Fruit fly (Drosophila melanogaster) whole organism, adult: ENCODE results near the gene gammaTub37C.

Source experiments
- CG11617 ChIP-seq: fragments of 200-800 bp; sonication (Bioruptor generic); optimal IDR thresholded peaks from 2 replicates; lab custom pipeline; 2017; ENCODE audit warnings: mild to moderate bottlenecking, missing biosample characterization, missing genetic modification reagents, missing genetic modification characterization
- CG33017 ChIP-seq: fragments of 200-800 bp; sonication (Bioruptor generic); optimal IDR thresholded peaks from 2 replicates; lab custom pipeline; 2018; ENCODE audit warnings: missing biosample characterization, mild to moderate bottlenecking, missing genetic modification characterization, moderate library complexity
- CG5204 ChIP-seq: fragments of 200-800 bp; sonication (Bioruptor generic); optimal IDR thresholded peaks from 2 replicates; lab custom pipeline; 2016; ENCODE audit warnings: missing biosample characterization, missing genetic modification characterization
- CG7045 ChIP-seq: fragments of 200-800 bp; sonication (Bioruptor generic); optimal IDR thresholded peaks from 2 replicates; lab custom pipeline; 2017; ENCODE audit warnings: missing biosample characterization, mild to moderate bottlenecking, missing genetic modification characterization
- CG7101 ChIP-seq: fragments of 200-800 bp; sonication (Bioruptor generic); optimal IDR thresholded peaks from 2 replicates; lab custom pipeline; 2018; ENCODE audit warnings: missing biosample characterization, mild to moderate bottlenecking, missing genetic modification characterization, moderate library complexity
- Clk ChIP-seq: fragments of 200-800 bp; sonication (Bioruptor generic); optimal IDR thresholded peaks from 2 replicates; lab custom pipeline; 2017; ENCODE audit warnings: missing biosample characterization, missing genetic modification characterization
- Crg-1 ChIP-seq: fragments of 200-800 bp; sonication (Bioruptor generic); optimal IDR thresholded peaks from 2 replicates; lab custom pipeline; 2016; ENCODE audit warnings: missing biosample characterization, missing genetic modification characterization
- Hr96 ChIP-seq: fragments of 200-800 bp; sonication (Bioruptor generic); optimal IDR thresholded peaks from 2 replicates; lab custom pipeline; 2016; ENCODE audit warnings: missing biosample characterization, missing genetic modification characterization
- bab1 ChIP-seq: fragments of 200-800 bp; sonication (Bioruptor generic); optimal IDR thresholded peaks from 3 replicates; lab custom pipeline; 2019; ENCODE audit warnings: missing biosample characterization, mild to moderate bottlenecking, missing genetic modification characterization, moderate library complexity
- cnc ChIP-seq, 2 experiments: fragments of >200 bp; optimal IDR thresholded peaks; 2 replicates each; lab custom pipeline; 2017
- kay ChIP-seq: fragments of 200-800 bp; sonication (Bioruptor generic); peaks from one replicate; lab custom pipeline; 2016; ENCODE audit warnings: missing biosample characterization, missing genetic modification characterization, borderline replicate concordance
- pad ChIP-seq: fragments of 200-800 bp; sonication (Bioruptor generic); optimal IDR thresholded peaks from 3 replicates; lab custom pipeline; 2017; ENCODE audit warnings: missing biosample characterization, missing genetic modification characterization, mild to moderate bottlenecking, moderate library complexity, missing genetic modification reagents
- tj ChIP-seq: fragments of 200-800 bp; sonication (Bioruptor generic); optimal IDR thresholded peaks from 3 replicates; lab custom pipeline; 2017; ENCODE audit warnings: missing biosample characterization, mild to moderate bottlenecking, missing genetic modification characterization, moderate library complexity

- TF ChIP-seq CG11617 (GFP tag; lab: Kevin White, UChicago): no peak
- TF ChIP-seq kay (GFP tag; lab: Kevin White, UChicago): no peak
- TF ChIP-seq CG7101 (tag; lab: Kevin White, UChicago): no peak
- no peak for TF ChIP-seq CG7045 (GFP tag; lab: Kevin White, UChicago)
- no peak for TF ChIP-seq tj
- no peak for TF ChIP-seq pad (GFP tag; lab: Kevin White, UChicago)
- no peak for TF ChIP-seq Crg-1
- TF ChIP-seq bab1: no peak
- TF ChIP-seq cnc (optimal IDR thresholded peaks at IDR 0.05; lab: Kevin White, UChicago): no peak
- no peak for TF ChIP-seq CG5204 (GFP tag; lab: Kevin White, UChicago)
- TF ChIP-seq Hr96 (GFP tag; lab: Kevin White, UChicago): no peak
- TF ChIP-seq Clk: no peak
- TF ChIP-seq CG33017 (tag; lab: Kevin White, UChicago): no peak
Observed at dm6 chr2L:19196443-19197044, 11.0 kb upstream of the gammaTub37C start.
